Fruit fly (Drosophila melanogaster) whole organism, prepupa: ENCODE results near the gene ZnT77C.

Experiments used
- Blimp-1 ChIP-seq: fragments of 200-800 bp; sonication (Bioruptor generic); optimal IDR thresholded peaks from 3 replicates; lab custom pipeline; 2017; ENCODE audit warnings: missing biosample characterization, missing genetic modification characterization, mild to moderate bottlenecking, moderate library complexity, missing genetic modification reagents
- CG11762 ChIP-seq: fragments of 200-800 bp; sonication (Bioruptor generic); optimal IDR thresholded peaks from 3 replicates; lab custom pipeline; 2016; ENCODE audit warnings: missing biosample characterization, missing genetic modification characterization; ENCODE audit not compliant: insufficient read depth
- CG1621 ChIP-seq: fragments of 200-800 bp; sonication (Bioruptor generic); optimal IDR thresholded peaks from 3 replicates; lab custom pipeline; 2018; ENCODE audit warnings: missing biosample characterization, mild to moderate bottlenecking, missing genetic modification characterization
- CG16779 ChIP-seq: fragments of 200-800 bp; sonication (Bioruptor generic); optimal IDR thresholded peaks from 3 replicates; lab custom pipeline; 2017; ENCODE audit warnings: missing biosample characterization, mild to moderate bottlenecking, missing genetic modification characterization
- CG6163 ChIP-seq: fragments of 200-800 bp; sonication (Bioruptor generic); IDR thresholded peaks from 3 replicates; pipeline ENCODE4 v1.3.6; 2022; ENCODE audit warnings: missing biosample characterization, missing genetic modification characterization
- CG8119 ChIP-seq: fragments of 200-800 bp; sonication (Bioruptor generic); IDR thresholded peaks from 3 replicates; pipeline ENCODE4 v1.3.6; 2022; ENCODE audit warnings: missing biosample characterization, missing genetic modification characterization
- CG9139 ChIP-seq: fragments of 200-800 bp; sonication (Bioruptor generic); optimal IDR thresholded peaks from 3 replicates; lab custom pipeline; 2017; ENCODE audit warnings: missing biosample characterization, mild to moderate bottlenecking, missing genetic modification characterization
- Ets96B ChIP-seq: fragments of 200-800 bp; optimal IDR thresholded peaks from 2 replicates; lab custom pipeline; 2019; ENCODE audit warnings: missing biosample characterization, mild to moderate bottlenecking, missing genetic modification characterization, moderate library complexity
- Hr38 ChIP-seq: sonication (Bioruptor generic); optimal IDR thresholded peaks from 2 replicates; lab custom pipeline; 2016; ENCODE audit warnings: missing biosample characterization, missing genetic modification characterization
- Met ChIP-seq: fragments of 200-800 bp; sonication (Bioruptor generic); optimal IDR thresholded peaks from 3 replicates; lab custom pipeline; 2016; ENCODE audit warnings: missing biosample characterization, missing genetic modification characterization
- Smox ChIP-seq: fragments of 200-800 bp; sonication (Bioruptor generic); optimal IDR thresholded peaks from 3 replicates; lab custom pipeline; 2016; ENCODE audit warnings: missing biosample characterization, missing genetic modification characterization
- fd85E ChIP-seq: fragments of 200-800 bp; sonication (Bioruptor generic); optimal IDR thresholded peaks from 3 replicates; lab custom pipeline; 2016; ENCODE audit warnings: missing biosample characterization, missing genetic modification characterization
- lz ChIP-seq: fragments of 200-800 bp; sonication (Bioruptor generic); optimal IDR thresholded peaks from 3 replicates; lab custom pipeline; 2016; ENCODE audit warnings: missing biosample characterization, missing genetic modification characterization

DNA sequence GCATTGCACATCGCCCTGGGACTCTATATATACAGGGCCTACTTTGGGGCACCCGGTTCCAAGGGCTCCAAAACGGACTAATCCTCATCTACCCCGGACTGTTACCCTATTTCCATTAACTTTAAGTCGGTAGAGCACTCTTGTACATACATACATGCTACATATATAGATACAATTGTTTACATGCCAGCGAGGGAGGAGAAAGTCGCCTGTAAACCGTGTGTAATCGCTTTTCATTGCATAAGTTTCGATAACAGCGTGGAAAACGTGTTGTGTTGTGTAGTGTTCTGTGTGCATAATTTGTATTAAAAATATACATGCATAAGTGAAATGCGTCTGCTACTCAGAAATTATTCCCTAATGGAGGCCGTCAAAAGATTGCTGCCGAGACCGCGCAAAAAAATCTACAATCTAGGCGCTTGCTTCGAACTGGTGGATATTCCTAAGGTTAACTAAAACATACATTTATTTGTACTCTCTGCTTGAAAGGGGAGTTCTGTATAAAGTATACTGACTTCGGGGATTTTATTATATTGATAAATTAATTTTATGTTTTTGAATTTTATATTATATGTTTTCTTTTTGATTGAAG lies 20.4 kb downstream of the ZnT77C start, which contains the start of gene isoQC:
- no peak for TF ChIP-seq fd85E (GFP tag; lab: Kevin White, UChicago)
- TF ChIP-seq CG6163: no peak
- TF ChIP-seq CG1621: no peak
- TF ChIP-seq CG9139 (GFP tag; lab: Kevin White, UChicago): no peak
- TF ChIP-seq Met (GFP tag; lab: Kevin White, UChicago): no peak
- TF ChIP-seq Hr38 (GFP tag; lab: Kevin White, UChicago): no peak
- no peak for TF ChIP-seq Blimp-1
- no peak for TF ChIP-seq CG8119
- TF ChIP-seq Ets96B (tag; lab: Kevin White, UChicago): no peak
- TF ChIP-seq Smox (GFP tag; lab: Kevin White, UChicago): no peak
- no peak for TF ChIP-seq CG11762 (GFP tag; lab: Kevin White, UChicago)
- TF ChIP-seq lz: no peak
- TF ChIP-seq CG16779 (tag; lab: Kevin White, UChicago): no peak
